Worm (Caenorhabditis elegans): ENCODE results near the gene K04G7.1.

- TF ChIP-seq crh-2 (tag; optimal IDR thresholded peaks at IDR 0.05) (no peak), elt-3 (tag; optimal IDR thresholded peaks at IDR 0.05) (no peak), nhr-237 (tag; optimal IDR thresholded peaks at IDR 0.05) (no peak), unc-55 (GFP tag; optimal IDR thresholded peaks at IDR 0.05) (no peak), aly-2 (tag; optimal IDR thresholded peaks at IDR 0.05) (no peak)
These were observed 16.2 kb upstream of the K04G7.1 start for ce11 chrIII:7146341-7146740.

Measured in whole organism, L2 larva.